Worm (Caenorhabditis elegans): ENCODE measurements around the gene T01B10.5.

DNA sequence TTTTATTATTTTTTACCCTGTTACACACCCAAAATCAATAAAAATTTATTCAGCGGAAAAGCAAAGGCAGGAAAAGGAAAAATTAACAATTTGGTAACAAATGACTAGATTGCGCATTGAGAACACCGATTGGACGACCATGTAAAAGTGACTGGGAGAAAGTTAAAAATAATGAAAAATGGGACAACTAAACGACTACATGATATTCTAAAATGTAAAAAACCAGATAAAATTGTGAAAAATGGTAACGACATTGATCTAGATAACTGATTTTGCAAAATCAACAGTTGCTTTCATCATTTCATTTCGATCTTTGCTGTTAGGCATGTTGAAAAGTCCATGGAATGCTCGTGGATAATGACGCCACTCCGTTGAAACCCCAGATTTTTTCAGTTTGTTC is 35.3 kb upstream of the T01B10.5 start:
- no peak for TF ChIP-seq jun-1 (tag; optimal IDR thresholded peaks at IDR 0.05)
- TF ChIP-seq R02D3.7 (tag; optimal IDR thresholded peaks at IDR 0.05), result no peak
